Fruit fly (Drosophila melanogaster) whole organism, embryonic: ENCODE data around the gene CG31908.
A peak's percentile ranks its signal among the peaks of the same experiment; 100 is the strongest.

Source experiments
- ATbp ChIP-seq: fragments of 200-800 bp; sonication (Bioruptor generic); optimal IDR thresholded peaks from 2 replicates; lab custom pipeline; 2017; ENCODE audit warnings: missing biosample characterization, mild to moderate bottlenecking, missing genetic modification characterization, missing genetic modification reagents
- Bgb ChIP-seq: fragments of 200-800 bp; sonication (Bioruptor generic); IDR thresholded peaks from 2 replicates; pipeline ENCODE4 v1.3.6; 2022; ENCODE audit warnings: missing biosample characterization, missing genetic modification characterization; ENCODE audit not compliant: partially characterized antibody
- C15 ChIP-seq: fragments of 200-800 bp; sonication (Bioruptor generic); IDR thresholded peaks from 3 replicates; pipeline ENCODE4 v1.3.6; 2022; ENCODE audit warnings: missing biosample characterization, missing genetic modification characterization
- CG10209 ChIP-seq: fragments of 200-800 bp; sonication (Bioruptor generic); optimal IDR thresholded peaks from 3 replicates; lab custom pipeline; 2017; ENCODE audit warnings: missing biosample characterization, mild to moderate bottlenecking, missing genetic modification characterization, missing genetic modification reagents
- CG10267 ChIP-seq: fragments of 200-800 bp; sonication (Bioruptor generic); optimal IDR thresholded peaks from 2 replicates; lab custom pipeline; 2018; ENCODE audit warnings: missing biosample characterization, mild to moderate bottlenecking, missing genetic modification characterization, moderate library complexity
- CG10321 ChIP-seq: fragments of 200-800 bp; sonication (Bioruptor generic); IDR thresholded peaks from 2 replicates; pipeline ENCODE4 v1.3.6; 2022; ENCODE audit warnings: missing biosample characterization, missing genetic modification characterization
- CG13775 ChIP-seq: fragments of 200-800 bp; sonication (Bioruptor generic); optimal IDR thresholded peaks from 3 replicates; lab custom pipeline; 2017; ENCODE audit warnings: missing biosample characterization, mild to moderate bottlenecking, missing genetic modification characterization
- CG14710 ChIP-seq: fragments of 200-800 bp; sonication (Bioruptor generic); optimal IDR thresholded peaks from 3 replicates; lab custom pipeline; 2019; ENCODE audit warnings: missing biosample characterization, mild to moderate bottlenecking, missing genetic modification characterization, moderate library complexity
- CG15601 ChIP-seq: fragments of 200-800 bp; sonication (Bioruptor generic); optimal IDR thresholded peaks from 3 replicates; lab custom pipeline; 2019; ENCODE audit warnings: missing biosample characterization, mild to moderate bottlenecking, missing genetic modification characterization, moderate library complexity
- CG17385 ChIP-seq: fragments of 200-800 bp; sonication (Bioruptor generic); optimal IDR thresholded peaks from 3 replicates; lab custom pipeline; 2018; ENCODE audit warnings: missing biosample characterization, mild to moderate bottlenecking, missing genetic modification characterization
- CG2202 ChIP-seq: fragments of 200-800 bp; sonication (Bioruptor generic); optimal IDR thresholded peaks from 2 replicates; lab custom pipeline; 2018; ENCODE audit warnings: missing biosample characterization, mild to moderate bottlenecking, missing genetic modification characterization
- CG30020 ChIP-seq: fragments of 200-800 bp; optimal IDR thresholded peaks from 2 replicates; lab custom pipeline; 2019; ENCODE audit warnings: missing biosample characterization, mild to moderate bottlenecking, missing genetic modification characterization, moderate library complexity
- CG30431 ChIP-seq: fragments of 200-800 bp; sonication (Bioruptor generic); optimal IDR thresholded peaks from 2 replicates; lab custom pipeline; 2017; ENCODE audit warnings: missing biosample characterization, missing genetic modification characterization
- CG32772 ChIP-seq: fragments of 200-800 bp; sonication (Bioruptor generic); IDR thresholded peaks from 2 replicates; pipeline ENCODE4 v1.3.6; 2022; ENCODE audit warnings: missing biosample characterization, missing genetic modification characterization
- CG4730 ChIP-seq: fragments of 200-800 bp; sonication (Bioruptor generic); IDR thresholded peaks from 2 replicates; pipeline ENCODE4 v1.3.6; 2022; ENCODE audit warnings: missing biosample characterization, missing genetic modification characterization
- CG8359 ChIP-seq: fragments of 200-800 bp; sonication (Bioruptor generic); optimal IDR thresholded peaks from 2 replicates; lab custom pipeline; 2017; ENCODE audit warnings: missing biosample characterization, mild to moderate bottlenecking, missing genetic modification characterization, borderline replicate concordance
- CG9817 ChIP-seq: fragments of 200-800 bp; sonication (Bioruptor generic); optimal IDR thresholded peaks from 2 replicates; lab custom pipeline; 2018; ENCODE audit warnings: missing biosample characterization, mild to moderate bottlenecking, missing genetic modification characterization, moderate library complexity
- CG9876 ChIP-seq: fragments of 200-800 bp; sonication (Bioruptor generic); optimal IDR thresholded peaks from 2 replicates; lab custom pipeline; 2016; ENCODE audit warnings: missing biosample characterization, missing genetic modification characterization
- Dad ChIP-seq: fragments of 200-800 bp; sonication (Bioruptor generic); optimal IDR thresholded peaks from 3 replicates; lab custom pipeline; 2016; ENCODE audit warnings: missing biosample characterization, missing genetic modification characterization
- Doc3 ChIP-seq: fragments of 200-800 bp; sonication (Bioruptor generic); IDR thresholded peaks from 3 replicates; pipeline ENCODE4 v1.3.6; 2022; ENCODE audit warnings: missing biosample characterization, missing genetic modification characterization; ENCODE audit not compliant: partially characterized antibody
- Fer1 ChIP-seq: fragments of 200-800 bp; sonication (Bioruptor generic); optimal IDR thresholded peaks from 2 replicates; lab custom pipeline; 2017; ENCODE audit warnings: missing biosample characterization, mild to moderate bottlenecking, missing genetic modification characterization
- Gsc ChIP-seq: fragments of 200-800 bp; sonication (Bioruptor generic); IDR thresholded peaks from 2 replicates; pipeline ENCODE4 v1.3.6; 2022; ENCODE audit warnings: missing biosample characterization, missing genetic modification characterization
- H2.0 ChIP-seq: fragments of 200-800 bp; sonication (Bioruptor generic); IDR thresholded peaks from 2 replicates; pipeline ENCODE4 v1.3.6; 2022; ENCODE audit warnings: missing biosample characterization, missing genetic modification characterization
- Hr3 ChIP-seq: fragments of 200-800 bp; sonication (Bioruptor generic); optimal IDR thresholded peaks from 3 replicates; lab custom pipeline; 2016; ENCODE audit warnings: missing biosample characterization, missing genetic modification characterization
- MESR4 ChIP-seq: fragments of 200-800 bp; sonication (Bioruptor generic); optimal IDR thresholded peaks from 2 replicates; lab custom pipeline; 2018; ENCODE audit warnings: missing biosample characterization, mild to moderate bottlenecking, missing genetic modification characterization, moderate library complexity
- Meics ChIP-seq: fragments of 200-800 bp; sonication (Bioruptor generic); optimal IDR thresholded peaks from 2 replicates; lab custom pipeline; 2017; ENCODE audit warnings: missing biosample characterization, mild to moderate bottlenecking, missing genetic modification characterization
- NC2β ChIP-seq: fragments of 200-800 bp; sonication (Bioruptor generic); optimal IDR thresholded peaks from 2 replicates; lab custom pipeline; 2016; ENCODE audit warnings: missing biosample characterization, missing genetic modification characterization
- Opbp ChIP-seq: fragments of 200-800 bp; sonication (Bioruptor generic); IDR thresholded peaks from 3 replicates; pipeline ENCODE4 v1.3.6; 2022; ENCODE audit warnings: missing biosample characterization, missing genetic modification characterization; ENCODE audit not compliant: partially characterized antibody
- Rx ChIP-seq: fragments of 200-800 bp; sonication (Bioruptor generic); IDR thresholded peaks from 2 replicates; pipeline ENCODE4 v1.3.6; 2022; ENCODE audit warnings: missing biosample characterization, missing genetic modification characterization
- Usf ChIP-seq: fragments of 200-800 bp; sonication (Bioruptor generic); optimal IDR thresholded peaks from 2 replicates; lab custom pipeline; 2017; ENCODE audit warnings: missing genotype, missing biosample characterization, missing genetic modification characterization
- al ChIP-seq: fragments of 200-800 bp; sonication (Bioruptor generic); IDR thresholded peaks from 2 replicates; pipeline ENCODE4 v1.3.6; 2022; ENCODE audit warnings: missing biosample characterization, missing genetic modification characterization
- bowl ChIP-seq: fragments of 200-800 bp; sonication (Bioruptor generic); IDR thresholded peaks from 2 replicates; pipeline ENCODE4 v1.3.6; 2022; ENCODE audit warnings: missing biosample characterization, missing genetic modification characterization
- cad ChIP-seq: fragments of >200 bp; optimal IDR thresholded peaks from 2 replicates; lab custom pipeline; 2017; ENCODE audit warnings: missing biosample characterization, missing genetic modification characterization
- cg ChIP-seq: fragments of 200-800 bp; sonication (Bioruptor generic); optimal IDR thresholded peaks from 3 replicates; lab custom pipeline; 2019; ENCODE audit warnings: missing biosample characterization, mild to moderate bottlenecking, missing genetic modification characterization, moderate library complexity
- da ChIP-seq: fragments of 200-800 bp; sonication (Bioruptor generic); optimal IDR thresholded peaks from 2 replicates; lab custom pipeline; 2016; ENCODE audit warnings: missing biosample characterization, missing genetic modification characterization
- fd3F ChIP-seq: fragments of 200-800 bp; sonication (Bioruptor generic); optimal IDR thresholded peaks from 2 replicates; lab custom pipeline; 2018; ENCODE audit warnings: missing biosample characterization, mild to moderate bottlenecking, missing genetic modification characterization, moderate library complexity
- gcm ChIP-seq: fragments of 200-800 bp; sonication (Bioruptor generic); optimal IDR thresholded peaks from 2 replicates; lab custom pipeline; 2019; ENCODE audit warnings: missing biosample characterization, mild to moderate bottlenecking, missing genetic modification characterization, moderate library complexity
- gem ChIP-seq: fragments of 200-800 bp; sonication (Bioruptor generic); optimal IDR thresholded peaks from 2 replicates; lab custom pipeline; 2019; ENCODE audit warnings: missing biosample characterization, mild to moderate bottlenecking, missing genetic modification characterization, moderate library complexity
- gsb-n ChIP-seq: fragments of 200-800 bp; sonication (Bioruptor generic); optimal IDR thresholded peaks from 3 replicates; lab custom pipeline; 2018; ENCODE audit warnings: missing biosample characterization, mild to moderate bottlenecking, missing genetic modification characterization
- jing ChIP-seq: fragments of 200-800 bp; sonication (Bioruptor generic); optimal IDR thresholded peaks from 2 replicates; lab custom pipeline; 2018; ENCODE audit warnings: missing biosample characterization, mild to moderate bottlenecking, missing genetic modification characterization
- kay ChIP-seq: fragments of 200-800 bp; sonication (Bioruptor generic); optimal IDR thresholded peaks from 2 replicates; lab custom pipeline; 2016; ENCODE audit warnings: missing biosample characterization, missing genetic modification characterization
- lab ChIP-seq: fragments of 200-800 bp; sonication (Bioruptor generic); optimal IDR thresholded peaks from 3 replicates; lab custom pipeline; 2017; ENCODE audit warnings: missing biosample characterization, missing genetic modification characterization, mild to moderate bottlenecking, moderate library complexity, missing genetic modification reagents
- lola ChIP-seq, 3 experiments: fragments of >200 bp in 2 of 3; fragments of 200-800 bp in 1 of 3; sonication (Bioruptor generic) in 1 of 3; optimal IDR thresholded peaks; 2 replicates each; lab custom pipeline; 2017 to 2019; ENCODE audit warnings: missing biosample characterization in 3 of 3, missing genetic modification characterization in 3 of 3, mild to moderate bottlenecking in 1 of 3, moderate library complexity in 1 of 3
- nerfin-2 ChIP-seq: fragments of 200-800 bp; sonication (Bioruptor generic); IDR thresholded peaks from 2 replicates; pipeline ENCODE4 v1.3.6; 2022; ENCODE audit warnings: missing biosample characterization, missing genetic modification characterization; ENCODE audit not compliant: partially characterized antibody
- sd ChIP-seq: fragments of 200-800 bp; sonication (Bioruptor generic); optimal IDR thresholded peaks from 3 replicates; lab custom pipeline; 2018; ENCODE audit warnings: missing biosample characterization, mild to moderate bottlenecking, missing genetic modification characterization, moderate library complexity
- sob ChIP-seq: fragments of 200-800 bp; sonication (Bioruptor generic); IDR thresholded peaks from 2 replicates; pipeline ENCODE4 v1.3.6; 2022; ENCODE audit warnings: missing biosample characterization, missing genetic modification characterization
- sug ChIP-seq: fragments of 200-800 bp; optimal IDR thresholded peaks from 2 replicates; lab custom pipeline; 2019; ENCODE audit warnings: missing biosample characterization, mild to moderate bottlenecking, missing genetic modification characterization, moderate library complexity
- usp ChIP-seq: fragments of >200 bp; optimal IDR thresholded peaks from 2 replicates; lab custom pipeline; 2017; ENCODE audit warnings: missing biosample characterization, missing genetic modification characterization
- zen ChIP-seq: fragments of 200-800 bp; sonication (Bioruptor generic); optimal IDR thresholded peaks from 3 replicates; lab custom pipeline; 2018; ENCODE audit warnings: missing biosample characterization, mild to moderate bottlenecking, missing genetic modification characterization, moderate library complexity

Gene CG31908

dm6 chr2L:7023614-7024259, 3.5 kb downstream of the CG31908 start, which contains the start of gene Gart (continued):
- TF ChIP-seq CG30431 (GFP tag; lab: Kevin White, UChicago): peak; percentile 13
- TF ChIP-seq gem (tag; lab: Kevin White, UChicago): peak; percentile 84
- peak; percentile 73 for TF ChIP-seq ATbp (GFP tag; lab: Kevin White, UChicago)
- TF ChIP-seq cad: no peak
- TF ChIP-seq Usf (GFP tag; lab: Kevin White, UChicago): peak; percentile 4
- peak; percentile 43 for TF ChIP-seq cg (GFP tag; lab: Kevin White, UChicago)
- TF ChIP-seq usp (GFP tag; lab: Kevin White, UChicago): no peak
- TF ChIP-seq CG32772 (GFP tag; lab: Robert Waterston, UW): no peak
- no peak for TF ChIP-seq Gsc (GFP tag; lab: Robert Waterston, UW)
- TF ChIP-seq jing (GFP tag; lab: Kevin White, UChicago): peak; percentile 48
- TF ChIP-seq CG10209 (GFP tag; lab: Kevin White, UChicago): peak; percentile 67
- TF ChIP-seq sob (GFP tag; lab: Robert Waterston, UW): peak; percentile 51
- TF ChIP-seq NC2β (GFP tag; lab: Kevin White, UChicago): peak; percentile 13
- no peak for TF ChIP-seq Opbp
- no peak for TF ChIP-seq CG4730
- 0 out of 3 replicates have a peak, but pooled peaks have one; percentile 20 for TF ChIP-seq C15 (GFP tag; lab: Robert Waterston, UW)
- TF ChIP-seq Dad (GFP tag; lab: Kevin White, UChicago): peak; percentile 43
- TF ChIP-seq al (GFP tag; lab: Robert Waterston, UW): peak; percentile 47; the same call in 1 of the 2 replicates
- no peak for TF ChIP-seq zen (tag; lab: Kevin White, UChicago)
- peak; percentile 40 for TF ChIP-seq CG2202 (tag; lab: Kevin White, UChicago)
- peak; percentile 9 for TF ChIP-seq CG10267 (tag; lab: Kevin White, UChicago)
- no peak for TF ChIP-seq da (GFP tag; lab: Kevin White, UChicago)
- peak; percentile 74 for TF ChIP-seq CG15601
- no peak for TF ChIP-seq Rx (GFP tag; lab: Robert Waterston, UW)
- TF ChIP-seq lola (GFP tag; optimal IDR thresholded peaks at IDR 0.05; lab: Kevin White, UChicago): peak in 1 of 3 experiments; percentile 58
- TF ChIP-seq bowl (GFP tag; lab: Robert Waterston, UW): no peak
- peak; percentile 67 for TF ChIP-seq H2.0 (GFP tag; lab: Robert Waterston, UW)
- TF ChIP-seq gcm (GFP tag; lab: Kevin White, UChicago): peak; percentile 52
- peak; percentile 28 for TF ChIP-seq lab (GFP tag; lab: Kevin White, UChicago)
- TF ChIP-seq kay (GFP tag; lab: Kevin White, UChicago): peak; percentile 43
- peak; percentile 59 for TF ChIP-seq CG9876 (GFP tag; lab: Kevin White, UChicago)
- no peak for TF ChIP-seq CG30020
- peak; percentile 12 for TF ChIP-seq CG13775 (GFP tag; lab: Kevin White, UChicago)
- peak; percentile 9 for TF ChIP-seq MESR4 (GFP tag; lab: Kevin White, UChicago)
- no peak for TF ChIP-seq Doc3 (GFP tag; lab: Robert Waterston, UW)
- TF ChIP-seq Hr3 (GFP tag; lab: Kevin White, UChicago): peak; percentile 55
- TF ChIP-seq Meics (GFP tag; lab: Kevin White, UChicago): peak; percentile 20
- TF ChIP-seq CG14710 (tag; lab: Kevin White, UChicago): no peak
- TF ChIP-seq sug (tag; lab: Kevin White, UChicago): peak; percentile 89
- no peak for TF ChIP-seq CG10321 (GFP tag; lab: Robert Waterston, UW)
- TF ChIP-seq CG17385 (GFP tag; lab: Kevin White, UChicago): peak; percentile 76
- TF ChIP-seq fd3F (GFP tag; lab: Kevin White, UChicago): peak; percentile 52
- no peak for TF ChIP-seq nerfin-2
- TF ChIP-seq CG8359 (GFP tag; lab: Kevin White, UChicago): no peak
- no peak for TF ChIP-seq gsb-n (tag; lab: Kevin White, UChicago)
- TF ChIP-seq Bgb (GFP tag; lab: Robert Waterston, UW): no peak; the same call in 1 of the 2 replicates
- no peak for TF ChIP-seq Fer1 (GFP tag; lab: Kevin White, UChicago)
- TF ChIP-seq sd: peak; percentile 49
- TF ChIP-seq CG9817 (tag; lab: Kevin White, UChicago): no peak
